Fruit fly (Drosophila melanogaster) whole organism, adult: Measurements from ENCODE around the gene GILT2.

Experiments used
- CG12768 ChIP-seq: fragments of 200-800 bp; sonication (Bioruptor generic); optimal IDR thresholded peaks from 2 replicates; lab custom pipeline; 2017; ENCODE audit warnings: missing biosample characterization, missing genetic modification characterization, mild to moderate bottlenecking, moderate library complexity, missing genetic modification reagents
- CG7101 ChIP-seq: fragments of 200-800 bp; sonication (Bioruptor generic); optimal IDR thresholded peaks from 2 replicates; lab custom pipeline; 2018; ENCODE audit warnings: missing biosample characterization, mild to moderate bottlenecking, missing genetic modification characterization, moderate library complexity
- Crg-1 ChIP-seq: fragments of 200-800 bp; sonication (Bioruptor generic); optimal IDR thresholded peaks from 2 replicates; lab custom pipeline; 2016; ENCODE audit warnings: missing biosample characterization, missing genetic modification characterization
- Hr96 ChIP-seq: fragments of 200-800 bp; sonication (Bioruptor generic); optimal IDR thresholded peaks from 2 replicates; lab custom pipeline; 2016; ENCODE audit warnings: missing biosample characterization, missing genetic modification characterization
- bab1 ChIP-seq: fragments of 200-800 bp; sonication (Bioruptor generic); optimal IDR thresholded peaks from 3 replicates; lab custom pipeline; 2019; ENCODE audit warnings: missing biosample characterization, mild to moderate bottlenecking, missing genetic modification characterization, moderate library complexity
- cnc ChIP-seq, 2 experiments: fragments of >200 bp; optimal IDR thresholded peaks; 2 replicates each; lab custom pipeline; 2017

DNA sequence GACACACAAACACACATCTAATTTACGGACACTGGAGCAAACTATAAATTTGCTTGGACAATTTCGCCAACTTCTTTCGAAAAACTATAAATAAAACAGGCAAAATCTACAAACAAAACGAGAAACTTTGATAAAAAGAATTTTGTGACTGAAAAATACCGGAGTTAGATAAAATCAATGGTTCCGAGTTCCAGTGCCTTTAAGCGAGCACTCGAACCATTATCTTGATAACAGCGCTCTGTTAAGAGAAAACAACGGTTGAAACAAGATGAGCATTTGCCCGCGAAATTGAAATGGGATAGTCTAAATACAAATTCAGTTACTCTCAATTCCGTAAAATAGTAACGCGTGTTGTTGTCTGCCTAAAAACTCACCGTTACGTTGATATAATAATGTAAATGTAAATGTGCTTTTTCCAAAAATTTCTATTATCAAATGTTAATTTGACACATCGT, 15.9 kb downstream of the GILT2 start, which contains the start of gene CG10254:
- TF ChIP-seq CG12768 (GFP tag; lab: Kevin White, UChicago), result no peak
- TF ChIP-seq cnc (optimal IDR thresholded peaks at IDR 0.05; lab: Kevin White, UChicago), result no peak
- peak; percentile 34 for TF ChIP-seq bab1
- no peak for TF ChIP-seq CG7101 (tag; lab: Kevin White, UChicago)
- no peak for TF ChIP-seq Crg-1 (GFP tag; lab: Kevin White, UChicago)
- TF ChIP-seq Hr96, result no peak
